Worm (Caenorhabditis elegans) whole organism, young adult: Measurements from ENCODE around the gene W08G11.3.

ENCODE experiments used
- B0035.1 ChIP-seq: sonication (generic microtip); optimal IDR thresholded peaks from 2 replicates; lab custom pipeline; 2016; ENCODE audit warnings: missing genetic modification characterization, mild to moderate bottlenecking, missing compliant biosample characterization, missing genotype, missing genetic modification reagents
- D2030.7 ChIP-seq: fragments of 200-800 bp; sonication (Bioruptor generic); IDR thresholded peaks from 2 replicates; pipeline ENCODE4 v1.3.6; 2022; ENCODE audit warnings: missing genetic modification reagents, missing genetic modification characterization, missing compliant biosample characterization
- F37B4.10 ChIP-seq: fragments of 200-800 bp; sonication (Bioruptor generic); IDR thresholded peaks from 2 replicates; pipeline ENCODE4 v1.3.6; 2022; ENCODE audit warnings: missing genetic modification characterization, missing compliant biosample characterization
- K12H6.12 ChIP-seq: fragments of 200-800 bp; sonication (Bioruptor generic); optimal IDR thresholded peaks from 2 replicates; lab custom pipeline; 2018; ENCODE audit warnings: mild to moderate bottlenecking, missing genetic modification characterization, missing compliant biosample characterization
- T07F8.4 ChIP-seq: sonication (generic microtip); optimal IDR thresholded peaks from 2 replicates; lab custom pipeline; 2016; ENCODE audit warnings: mild to moderate bottlenecking, missing genetic modification characterization, moderate library complexity, missing compliant biosample characterization
- ama-1 ChIP-seq, 3 experiments: fragments of 150-350 bp in 1 of 3; sonication (generic microtip) in 2 of 3; optimal IDR thresholded peaks; 2 replicates each; lab custom pipeline; 2014 to 2018; ENCODE audit warnings: missing biosample characterization in 2 of 3, missing genetic modification characterization in 2 of 3, missing genetic modification reagents in 2 of 3
- athp-1 ChIP-seq: sonication (generic microtip); optimal IDR thresholded peaks from 2 replicates; lab custom pipeline; 2017; ENCODE audit warnings: mild to moderate bottlenecking, missing genetic modification characterization, missing compliant biosample characterization
- pbrm-1 ChIP-seq: fragments of 200-800 bp; sonication (Bioruptor generic); IDR thresholded peaks from 2 replicates; pipeline ENCODE4 v1.3.6; 2022; ENCODE audit warnings: missing genetic modification reagents, missing genetic modification characterization, missing compliant biosample characterization
- snpc-4 ChIP-seq, 5 experiments: fragments of 150-350 bp in 1 of 5; sonication (generic microtip) in 4 of 5; optimal IDR thresholded peaks; 2 replicates each; lab custom pipeline; 2014 to 2018; ENCODE audit warnings: missing genetic modification characterization in 5 of 5, missing biosample characterization in 3 of 5, antibody characterized with exemption in 2 of 5, mild to moderate bottlenecking in 2 of 5, missing compliant biosample characterization in 2 of 5, missing genotype in 2 of 5, moderate library complexity in 2 of 5, missing genetic modification reagents in 1 of 5
- unc-130 ChIP-seq: sonication (generic microtip); optimal IDR thresholded peaks from 2 replicates; lab custom pipeline; 2016; ENCODE audit warnings: missing genetic modification reagents, missing genetic modification characterization, missing compliant biosample characterization
- zim-3 ChIP-seq: sonication (generic microtip); optimal IDR thresholded peaks from 2 replicates; lab custom pipeline; 2017; ENCODE audit warnings: mild to moderate bottlenecking, missing genetic modification characterization, moderate library complexity, missing compliant biosample characterization
- ztf-26 ChIP-seq: sonication (generic microtip); optimal IDR thresholded peaks from 2 replicates; lab custom pipeline; 2017; ENCODE audit warnings: missing genetic modification characterization, missing compliant biosample characterization

ce11 chrV:16417014-16417413 lies 49.5 kb downstream of the W08G11.3 start, which contains the start of gene str-55:
- TF ChIP-seq zim-3 (tag; lab: Kevin White, UChicago): no peak
- TF ChIP-seq snpc-4 (GFP tag; optimal IDR thresholded peaks at IDR 0.05; lab: Kevin White, UChicago): no peak
- no peak for TF ChIP-seq snpc-4 (tag; optimal IDR thresholded peaks at IDR 0.05; lab: Kevin White, UChicago)
- no peak for TF ChIP-seq B0035.1
- no peak for TF ChIP-seq ama-1 (optimal IDR thresholded peaks at IDR 0.05; lab: Kevin White, UChicago)
- no peak for TF ChIP-seq ama-1 (GFP tag; optimal IDR thresholded peaks at IDR 0.05; lab: Kevin White, UChicago)
- TF ChIP-seq ztf-26 (tag; lab: Kevin White, UChicago): no peak
- no peak for TF ChIP-seq D2030.7 (GFP tag; lab: Robert Waterston, UW)
- no peak for TF ChIP-seq K12H6.12 (tag; lab: Kevin White, UChicago)
- no peak for TF ChIP-seq unc-130 (GFP tag; lab: Kevin White, UChicago)
- TF ChIP-seq F37B4.10: no peak
- no peak for TF ChIP-seq T07F8.4 (tag; lab: Kevin White, UChicago)
- TF ChIP-seq pbrm-1 (GFP tag; lab: Robert Waterston, UW): no peak
- no peak for TF ChIP-seq athp-1 (tag; lab: Kevin White, UChicago)
